Worm (Caenorhabditis elegans) whole organism, L4 larva: ENCODE measurements around the gene ZK370.6.
A peak's percentile ranks its signal among the peaks of the same experiment; 100 is the strongest.

Experiments
- D1046.2 ChIP-seq: fragments of 200-800 bp; sonication (Bioruptor generic); IDR thresholded peaks from 2 replicates; pipeline ENCODE4 v1.3.6; 2022; ENCODE audit warnings: missing genetic modification characterization, missing compliant biosample characterization
- F10B5.3 ChIP-seq: sonication (generic microtip); optimal IDR thresholded peaks from 2 replicates; lab custom pipeline; 2016; ENCODE audit warnings: mild to moderate bottlenecking, missing genetic modification characterization, missing compliant biosample characterization
- F26F4.8 ChIP-seq: fragments of 200-800 bp; sonication (Bioruptor generic); conservative IDR thresholded peaks from 2 replicates; pipeline ENCODE4 v1.3.6; 2022; ENCODE audit warnings: missing genetic modification characterization, missing compliant biosample characterization
- R02D3.7 ChIP-seq: fragments of 150-350 bp; sonication (generic microtip); optimal IDR thresholded peaks from 3 replicates; lab custom pipeline; 2014; ENCODE audit warnings: missing biosample characterization, missing genetic modification characterization
- Y105C5A.15 ChIP-seq: fragments of 200-800 bp; sonication (Bioruptor generic); IDR thresholded peaks from 2 replicates; pipeline ENCODE4 v1.3.6; 2022; ENCODE audit warnings: missing genetic modification characterization, missing compliant biosample characterization
- Y5F2A.4 ChIP-seq: fragments of 200-800 bp; sonication (Bioruptor generic); optimal IDR thresholded peaks from 2 replicates; lab custom pipeline; 2018; ENCODE audit warnings: mild to moderate bottlenecking, missing genetic modification characterization, missing compliant biosample characterization
- Y75B8A.6 ChIP-seq: fragments of 200-800 bp; sonication (Bioruptor generic); IDR thresholded peaks from 2 replicates; pipeline ENCODE4 v1.3.6; 2022; ENCODE audit warnings: missing genetic modification reagents, missing genetic modification characterization, missing compliant biosample characterization
- ama-1 ChIP-seq: fragments of 150-350 bp; optimal IDR thresholded peaks from 2 replicates; lab custom pipeline; 2014; ENCODE audit warnings: inconsistent platforms, mixed read lengths
- ceh-28 ChIP-seq: fragments of 150-350 bp; optimal IDR thresholded peaks from 2 replicates; lab custom pipeline; 2014; ENCODE audit warnings: missing biosample characterization, missing genetic modification reagents, missing genetic modification characterization
- ceh-32 ChIP-seq: sonication (generic microtip); optimal IDR thresholded peaks from 2 replicates; lab custom pipeline; 2016; ENCODE audit warnings: mild to moderate bottlenecking, missing genetic modification characterization, missing compliant biosample characterization; ENCODE audit not compliant: poor library complexity
- ceh-82 ChIP-seq: sonication (generic microtip); optimal IDR thresholded peaks from 2 replicates; lab custom pipeline; 2017; ENCODE audit warnings: missing biosample characterization, missing genetic modification characterization
- ces-1 ChIP-seq: fragments of 150-350 bp; sonication (generic microtip); optimal IDR thresholded peaks from 4 replicates; lab custom pipeline; 2014; ENCODE audit warnings: missing biosample characterization, missing genetic modification reagents, missing genetic modification characterization
- cey-2 ChIP-seq: sonication (generic microtip); optimal IDR thresholded peaks from 3 replicates; lab custom pipeline; 2017; ENCODE audit warnings: missing genetic modification characterization, mild to moderate bottlenecking, missing compliant biosample characterization, antibody characterized with exemption, borderline replicate concordance; ENCODE audit not compliant: insufficient read depth
- ctbp-1 ChIP-seq: fragments of 200-800 bp; sonication (Bioruptor generic); IDR thresholded peaks from 2 replicates; pipeline ENCODE4 v1.3.6; 2022; ENCODE audit warnings: missing genetic modification reagents, missing genetic modification characterization, missing compliant biosample characterization
- dmd-6 ChIP-seq: fragments of 200-800 bp; sonication (Bioruptor generic); IDR thresholded peaks from 2 replicates; pipeline ENCODE4 v1.3.6; 2022; ENCODE audit warnings: missing genetic modification reagents, missing genetic modification characterization, missing compliant biosample characterization
- dmd-9 ChIP-seq: fragments of 200-800 bp; sonication (Bioruptor generic); IDR thresholded peaks from 2 replicates; pipeline ENCODE4 v1.3.6; 2022; ENCODE audit warnings: missing genetic modification reagents, missing genetic modification characterization, missing compliant biosample characterization
- egl-27 ChIP-seq: sonication (generic microtip); optimal IDR thresholded peaks from 3 replicates; lab custom pipeline; 2017; ENCODE audit warnings: missing biosample characterization, missing genetic modification reagents, missing genetic modification characterization
- fkh-10 ChIP-seq: fragments of 150-350 bp; optimal IDR thresholded peaks from 2 replicates; lab custom pipeline; 2014; ENCODE audit warnings: missing biosample characterization, missing genetic modification reagents, missing genetic modification characterization
- hif-1 ChIP-seq, 2 experiments: sonication (generic microtip); optimal IDR thresholded peaks; 2 replicates each; lab custom pipeline; 2016 to 2017; ENCODE audit warnings: missing compliant biosample characterization in 2 of 2, missing genetic modification characterization in 2 of 2, missing genetic modification reagents in 2 of 2, missing genotype in 2 of 2, mild to moderate bottlenecking in 1 of 2
- hlh-30 ChIP-seq: sonication (generic microtip); optimal IDR thresholded peaks from 2 replicates; lab custom pipeline; 2017; ENCODE audit warnings: antibody characterized with exemption, mild to moderate bottlenecking, missing genetic modification characterization, missing compliant biosample characterization; ENCODE audit not compliant: insufficient read depth
- jun-1 ChIP-seq: fragments of 150-350 bp; optimal IDR thresholded peaks from 2 replicates; lab custom pipeline; 2014; ENCODE audit warnings: missing biosample characterization, missing genetic modification reagents, missing genetic modification characterization
- lin-13 ChIP-seq: fragments of 150-350 bp; optimal IDR thresholded peaks from 2 replicates; lab custom pipeline; 2014; ENCODE audit warnings: missing biosample characterization, missing genetic modification reagents, missing genetic modification characterization
- lin-15B ChIP-seq: fragments of 150-350 bp; sonication (generic microtip); optimal IDR thresholded peaks from 3 replicates; lab custom pipeline; 2014; ENCODE audit warnings: missing biosample characterization, missing genetic modification characterization
- lin-38 ChIP-seq: fragments of 200-800 bp; sonication (Bioruptor generic); IDR thresholded peaks from 2 replicates; pipeline ENCODE4 v1.3.6; 2022; ENCODE audit warnings: missing genetic modification reagents, missing genetic modification characterization, missing compliant biosample characterization
- lin-39 ChIP-seq: fragments of 150-350 bp; optimal IDR thresholded peaks from 2 replicates; lab custom pipeline; 2014; ENCODE audit warnings: missing biosample characterization, missing genetic modification reagents, missing genetic modification characterization
- mdl-1 ChIP-seq, 2 experiments: fragments of 150-350 bp in 1 of 2; sonication (generic microtip) in 1 of 2; optimal IDR thresholded peaks; 2 replicates each; lab custom pipeline; 2014 to 2017; ENCODE audit warnings: missing biosample characterization in 2 of 2, missing genetic modification characterization in 2 of 2
- mdt-29 ChIP-seq: fragments of 200-800 bp; sonication (Bioruptor generic); IDR thresholded peaks from 2 replicates; pipeline ENCODE4 v1.3.6; 2022; ENCODE audit warnings: missing genetic modification reagents, missing genetic modification characterization, missing compliant biosample characterization
- mep-1 ChIP-seq: fragments of 150-350 bp; sonication (generic microtip); optimal IDR thresholded peaks from 3 replicates; lab custom pipeline; 2014; ENCODE audit warnings: missing biosample characterization, missing genetic modification characterization
- mxl-2 ChIP-seq: fragments of 200-800 bp; sonication (Bioruptor generic); conservative IDR thresholded peaks from 2 replicates; pipeline ENCODE4 v1.3.6; 2022; ENCODE audit warnings: missing genetic modification reagents, missing genetic modification characterization, missing compliant biosample characterization
- mxl-3 ChIP-seq: fragments of 200-800 bp; sonication (Bioruptor generic); optimal IDR thresholded peaks from 2 replicates; lab custom pipeline; 2018; ENCODE audit warnings: mild to moderate bottlenecking, missing genetic modification characterization, missing compliant biosample characterization
- nhr-10 ChIP-seq: fragments of 150-350 bp; optimal IDR thresholded peaks from 2 replicates; lab custom pipeline; 2014; ENCODE audit warnings: missing biosample characterization, missing genetic modification characterization
- nhr-102 ChIP-seq: sonication (generic microtip); optimal IDR thresholded peaks from 2 replicates; lab custom pipeline; 2016; ENCODE audit warnings: mild to moderate bottlenecking, missing genetic modification characterization, moderate library complexity, missing compliant biosample characterization
- nhr-11 ChIP-seq: fragments of 150-350 bp; optimal IDR thresholded peaks from 2 replicates; lab custom pipeline; 2014; ENCODE audit warnings: missing biosample characterization, missing genetic modification characterization
- nhr-111 ChIP-seq: fragments of 200-800 bp; sonication (Bioruptor generic); optimal IDR thresholded peaks from 2 replicates; lab custom pipeline; 2018; ENCODE audit warnings: mild to moderate bottlenecking, missing genetic modification characterization, missing compliant biosample characterization
- nhr-28 ChIP-seq: fragments of 150-350 bp; optimal IDR thresholded peaks from 2 replicates; lab custom pipeline; 2014; ENCODE audit warnings: missing biosample characterization, missing genetic modification characterization
- nhr-41 ChIP-seq: fragments of 200-800 bp; sonication (Bioruptor generic); IDR thresholded peaks from 2 replicates; pipeline ENCODE4 v1.3.6; 2022; ENCODE audit warnings: missing genetic modification reagents, missing genetic modification characterization, missing compliant biosample characterization
- nhr-42 ChIP-seq: fragments of 200-800 bp; sonication (Bioruptor generic); IDR thresholded peaks from 2 replicates; pipeline ENCODE4 v1.3.6; 2022; ENCODE audit warnings: missing genetic modification characterization, missing compliant biosample characterization
- pha-4 ChIP-seq, 2 experiments: fragments of 150-350 bp in 1 of 2; fragments of 200-800 bp in 1 of 2; sonication (Bioruptor generic) in 1 of 2; IDR thresholded peaks in 1 of 2; optimal IDR thresholded peaks in 1 of 2; 2 replicates each; pipeline versions ENCODE4 v1.3.6 to Lab custom; 2014 to 2022; ENCODE audit warnings: missing genetic modification characterization in 2 of 2, missing genetic modification reagents in 2 of 2, missing biosample characterization in 1 of 2, missing compliant biosample characterization in 1 of 2
- pqm-1 ChIP-seq: sonication (generic microtip); optimal IDR thresholded peaks from 2 replicates; lab custom pipeline; 2017; ENCODE audit warnings: missing biosample characterization, missing genetic modification characterization
- saeg-2 ChIP-seq: fragments of 200-800 bp; sonication (Bioruptor generic); IDR thresholded peaks from 2 replicates; pipeline ENCODE4 v1.3.6; 2022; ENCODE audit warnings: missing genetic modification reagents, missing genetic modification characterization, missing compliant biosample characterization
- sdz-12 ChIP-seq: fragments of 200-800 bp; sonication (Bioruptor generic); optimal IDR thresholded peaks from 2 replicates; lab custom pipeline; 2018; ENCODE audit warnings: mild to moderate bottlenecking, missing genetic modification characterization, missing compliant biosample characterization
- set-16 ChIP-seq: fragments of 200-800 bp; sonication (Bioruptor generic); IDR thresholded peaks from 2 replicates; pipeline ENCODE4 v1.3.6; 2022; ENCODE audit warnings: missing genetic modification reagents, missing genetic modification characterization, missing compliant biosample characterization
- skn-1 ChIP-seq: fragments of 150-350 bp; optimal IDR thresholded peaks from 2 replicates; lab custom pipeline; 2014; ENCODE audit warnings: missing biosample characterization, missing genetic modification characterization
- spr-1 ChIP-seq: sonication (generic microtip); optimal IDR thresholded peaks from 2 replicates; lab custom pipeline; 2016; ENCODE audit warnings: mild to moderate bottlenecking, missing genetic modification characterization, missing compliant biosample characterization
- tag-97 ChIP-seq: fragments of 200-800 bp; sonication (Bioruptor generic); IDR thresholded peaks from 2 replicates; pipeline ENCODE4 v1.3.6; 2022; ENCODE audit warnings: missing genetic modification characterization, missing compliant biosample characterization
- tra-1 ChIP-seq: fragments of 200-800 bp; sonication (Bioruptor generic); IDR thresholded peaks from 2 replicates; pipeline ENCODE4 v1.3.6; 2022; ENCODE audit warnings: missing genetic modification reagents, missing genetic modification characterization, missing compliant biosample characterization
- vab-7 ChIP-seq: fragments of 200-800 bp; sonication (Bioruptor generic); IDR thresholded peaks from 2 replicates; pipeline ENCODE4 v1.3.6; 2022; ENCODE audit warnings: missing genetic modification reagents, missing genetic modification characterization, missing compliant biosample characterization
- zag-1 ChIP-seq: fragments of 150-350 bp; optimal IDR thresholded peaks from 2 replicates; lab custom pipeline; 2014; ENCODE audit warnings: missing biosample characterization, missing genetic modification characterization
- zip-11 ChIP-seq: fragments of 200-800 bp; sonication (Bioruptor generic); IDR thresholded peaks from 2 replicates; pipeline ENCODE4 v1.3.6; 2022; ENCODE audit warnings: missing genetic modification characterization, missing compliant biosample characterization
- zip-2 ChIP-seq: fragments of 150-350 bp; optimal IDR thresholded peaks from 2 replicates; lab custom pipeline; 2014; ENCODE audit warnings: missing biosample characterization, missing genetic modification characterization

The ZK370.6 gene

DNA sequence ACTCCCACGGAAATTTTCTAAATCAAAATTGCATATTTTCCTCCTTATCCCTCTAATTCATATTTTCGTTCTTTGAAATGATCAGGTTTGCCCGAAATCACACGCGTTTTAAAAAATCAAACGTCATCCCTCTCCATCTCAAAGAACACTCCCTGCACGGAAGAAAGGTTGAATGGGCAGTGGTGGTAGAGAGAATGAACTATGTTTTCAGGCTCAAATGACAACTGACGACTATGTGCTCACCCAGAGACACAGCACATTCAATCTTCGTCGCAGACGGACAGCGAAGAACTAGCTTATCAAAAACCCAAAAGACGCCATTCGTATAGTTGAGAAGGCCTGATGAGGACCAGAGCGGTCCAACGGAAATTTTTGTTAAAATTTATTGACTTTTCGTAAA is 3.9 kb downstream of the ZK370.6 start (continued):
- 0 out of 2 replicates have a peak, but pooled peaks have one; percentile 9 for TF ChIP-seq dmd-6
- TF ChIP-seq, all 104 proteins: peak for 8

DNA sequence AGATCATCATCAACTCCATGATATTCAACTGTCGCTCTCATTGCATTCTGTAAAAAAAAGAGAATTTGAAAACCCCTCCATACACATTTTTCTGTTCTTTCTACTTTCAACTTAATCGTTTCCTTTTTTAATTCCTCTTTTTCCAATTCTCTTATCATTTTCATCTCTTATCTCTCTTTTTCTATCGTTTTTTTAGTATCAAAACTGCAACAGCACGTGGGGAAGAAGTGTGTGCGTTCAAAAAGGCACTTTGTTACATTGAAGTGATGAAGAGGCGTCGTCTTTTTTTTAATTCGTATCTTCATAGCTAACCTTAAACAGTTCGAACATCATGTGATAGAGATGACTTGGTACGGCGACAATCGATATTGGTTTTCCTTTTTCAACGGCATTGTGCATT is 4.5 kb downstream of the ZK370.6 start:
- no peak for TF ChIP-seq zag-1 (tag; lab: Kevin White, UChicago)
- TF ChIP-seq saeg-2 (GFP tag; lab: Robert Waterston, UW) = no peak
- TF ChIP-seq nhr-28 (tag; lab: Kevin White, UChicago) = peak; percentile 95
- no peak for TF ChIP-seq ces-1 (GFP tag; lab: Kevin White, UChicago)
- TF ChIP-seq nhr-42 (GFP tag; lab: Robert Waterston, UW) = no peak
- TF ChIP-seq nhr-11 = no peak
- TF ChIP-seq egl-27 (tag; lab: Kevin White, UChicago) = no peak
- TF ChIP-seq mdl-1 (tag; optimal IDR thresholded peaks at IDR 0.05; lab: Kevin White, UChicago) = peak; percentile 69 to 97
- peak; percentile 96 for TF ChIP-seq dmd-6
- TF ChIP-seq dmd-9 (GFP tag; lab: Robert Waterston, UW) = no peak
- no peak for TF ChIP-seq pha-4 (GFP tag; IDR thresholded peaks at IDR 0.05; lab: Robert Waterston, UW)
- TF ChIP-seq pha-4 (tag; optimal IDR thresholded peaks at IDR 0.05; lab: Kevin White, UChicago) = no peak
- TF ChIP-seq fkh-10 = no peak
- no peak for TF ChIP-seq ceh-82 (tag; lab: Kevin White, UChicago)
- no peak for TF ChIP-seq ceh-28 (tag; lab: Kevin White, UChicago)
- peak; percentile 93 for TF ChIP-seq pqm-1 (tag; lab: Kevin White, UChicago)
- TF ChIP-seq skn-1 (tag; lab: Kevin White, UChicago) = no peak
- TF ChIP-seq mep-1 (tag; lab: Kevin White, UChicago) = peak; percentile 72
- no peak for TF ChIP-seq ctbp-1 (GFP tag; lab: Robert Waterston, UW)
- TF ChIP-seq nhr-111 = no peak
- TF ChIP-seq zip-2 (tag; lab: Kevin White, UChicago) = no peak
- no peak for TF ChIP-seq lin-38 (GFP tag; lab: Robert Waterston, UW)
- TF ChIP-seq lin-39 (tag; lab: Kevin White, UChicago) = no peak
- peak; percentile 90 for TF ChIP-seq cey-2 (tag; lab: Kevin White, UChicago)
- peak; percentile 35 for TF ChIP-seq nhr-102 (tag; lab: Kevin White, UChicago)
- no peak for TF ChIP-seq set-16
- TF ChIP-seq spr-1 = no peak
- TF ChIP-seq mxl-3 (GFP tag; lab: Kevin White, UChicago) = peak; percentile 97
- no peak for TF ChIP-seq mdt-29 (GFP tag; lab: Robert Waterston, UW)
- no peak for TF ChIP-seq lin-15B (tag; lab: Kevin White, UChicago)
- no peak for TF ChIP-seq jun-1 (tag; lab: Kevin White, UChicago)
- no peak for TF ChIP-seq vab-7 (GFP tag; lab: Robert Waterston, UW)
- no peak for TF ChIP-seq hif-1 (tag; optimal IDR thresholded peaks at IDR 0.05; lab: Kevin White, UChicago)
- peak; percentile 43 for TF ChIP-seq nhr-10 (tag; lab: Kevin White, UChicago)
- no peak for TF ChIP-seq zip-11 (GFP tag; lab: Robert Waterston, UW)
- peak; percentile 90 for TF ChIP-seq hlh-30 (tag; lab: Kevin White, UChicago)
- no peak for TF ChIP-seq Y5F2A.4 (GFP tag; lab: Kevin White, UChicago)
- no peak for TF ChIP-seq F26F4.8 (GFP tag; lab: Robert Waterston, UW)
- peak; percentile 82 for TF ChIP-seq tra-1
- TF ChIP-seq Y105C5A.15 (GFP tag; lab: Robert Waterston, UW) = no peak
- no peak for TF ChIP-seq sdz-12 (GFP tag; lab: Kevin White, UChicago)
- peak; percentile 20 for TF ChIP-seq lin-13
- TF ChIP-seq mxl-2 (GFP tag; lab: Robert Waterston, UW) = no peak
- no peak for TF ChIP-seq tag-97
- TF ChIP-seq Y75B8A.6 (GFP tag; lab: Robert Waterston, UW) = no peak
- no peak for TF ChIP-seq F10B5.3 (tag; lab: Kevin White, UChicago)
- TF ChIP-seq ama-1 = peak; percentile 32
- no peak for TF ChIP-seq ceh-32 (tag; lab: Kevin White, UChicago)
- no peak for TF ChIP-seq R02D3.7 (tag; lab: Kevin White, UChicago)
- TF ChIP-seq D1046.2 (GFP tag; lab: Robert Waterston, UW) = no peak
- TF ChIP-seq nhr-41 (GFP tag; lab: Robert Waterston, UW) = no peak
